Fruit fly (Drosophila melanogaster): ENCODE data around the gene ApepP.
A peak's percentile ranks its signal among the peaks of the same experiment; 100 is the strongest.

- TF ChIP-seq vvl (GFP tag; IDR thresholded peaks at IDR 0.05) (0 out of 2 replicates have a peak, but pooled peaks have one; percentile 31), Neu2 (GFP tag; optimal IDR thresholded peaks at IDR 0.05; ENCODE audit: borderline replicate concordance) (no peak), psq (GFP tag; optimal IDR thresholded peaks at IDR 0.05) (no peak), CG31388 (GFP tag; optimal IDR thresholded peaks at IDR 0.05) (no peak), HLH3B (GFP tag; IDR thresholded peaks at IDR 0.05) (peak; percentile 38; the same call in 1 of the 2 replicates), CG31441 (GFP tag; IDR thresholded peaks at IDR 0.05) (no peak)
These were observed 29.3 kb downstream of the ApepP start for dm6 chr2L:16880930-16881329.
